Fruit fly (Drosophila melanogaster) whole organism, embryonic: ENCODE measurements around the gene CG33784.
A peak's percentile ranks its signal among the peaks of the same experiment; 100 is the strongest.

Experiments
- Ada2b ChIP-seq: fragments of 200-800 bp; sonication (Bioruptor generic); IDR thresholded peaks from 2 replicates; pipeline ENCODE4 v1.3.6; 2022; ENCODE audit warnings: missing biosample characterization, missing genetic modification characterization
- CG10959 ChIP-seq: fragments of 200-800 bp; sonication (Bioruptor generic); IDR thresholded peaks from 2 replicates; pipeline ENCODE4 v1.3.6; 2022; ENCODE audit warnings: missing biosample characterization, missing genetic modification characterization
- CG11093 ChIP-seq: fragments of 200-800 bp; sonication (Bioruptor generic); IDR thresholded peaks from 3 replicates; pipeline ENCODE4 v1.3.6; 2022; ENCODE audit warnings: missing biosample characterization, missing genetic modification characterization
- CG14050 ChIP-seq: fragments of 200-800 bp; sonication (Bioruptor generic); IDR thresholded peaks from 3 replicates; pipeline ENCODE4 v1.3.6; 2022; ENCODE audit warnings: missing biosample characterization, missing genetic modification characterization
- CG1529 ChIP-seq: fragments of 200-800 bp; sonication (Bioruptor generic); optimal IDR thresholded peaks from 3 replicates; lab custom pipeline; 2018; ENCODE audit warnings: missing biosample characterization, missing genetic modification characterization
- CG17328 ChIP-seq: fragments of 200-800 bp; sonication (Bioruptor generic); IDR thresholded peaks from 2 replicates; pipeline ENCODE4 v1.3.6; 2022; ENCODE audit warnings: missing biosample characterization, missing genetic modification characterization
- CG18262 ChIP-seq: fragments of 200-800 bp; optimal IDR thresholded peaks from 3 replicates; lab custom pipeline; 2019; ENCODE audit warnings: missing biosample characterization, mild to moderate bottlenecking, missing genetic modification characterization, moderate library complexity
- CG18619 ChIP-seq: fragments of 200-800 bp; sonication (Bioruptor generic); optimal IDR thresholded peaks from 3 replicates; lab custom pipeline; 2017; ENCODE audit warnings: missing biosample characterization, mild to moderate bottlenecking, missing genetic modification characterization
- CG2712 ChIP-seq: fragments of 200-800 bp; optimal IDR thresholded peaks from 3 replicates; lab custom pipeline; 2019; ENCODE audit warnings: missing biosample characterization, mild to moderate bottlenecking, missing genetic modification characterization, moderate library complexity
- CG2889 ChIP-seq: fragments of 200-800 bp; sonication (Bioruptor generic); IDR thresholded peaks from 3 replicates; pipeline ENCODE4 v1.3.6; 2022; ENCODE audit warnings: missing biosample characterization, missing genetic modification characterization
- CG30431 ChIP-seq: fragments of 200-800 bp; sonication (Bioruptor generic); optimal IDR thresholded peaks from 2 replicates; lab custom pipeline; 2017; ENCODE audit warnings: missing biosample characterization, missing genetic modification characterization
- CG32767 ChIP-seq: fragments of 200-800 bp; sonication (Bioruptor generic); IDR thresholded peaks from 2 replicates; pipeline ENCODE4 v1.3.6; 2022; ENCODE audit warnings: missing biosample characterization, missing genetic modification characterization
- CG32772 ChIP-seq: fragments of 200-800 bp; sonication (Bioruptor generic); IDR thresholded peaks from 2 replicates; pipeline ENCODE4 v1.3.6; 2022; ENCODE audit warnings: missing biosample characterization, missing genetic modification characterization
- CG33213 ChIP-seq: fragments of 200-800 bp; sonication (Bioruptor generic); optimal IDR thresholded peaks from 3 replicates; lab custom pipeline; 2016; ENCODE audit warnings: missing biosample characterization, missing genetic modification characterization
- CG6689 ChIP-seq: fragments of 200-800 bp; sonication (Bioruptor generic); IDR thresholded peaks from 2 replicates; pipeline ENCODE4 v1.3.6; 2022; ENCODE audit warnings: missing biosample characterization, missing genetic modification characterization
- CG6765 ChIP-seq: fragments of 200-800 bp; sonication (Bioruptor generic); optimal IDR thresholded peaks from 3 replicates; lab custom pipeline; 2017; ENCODE audit warnings: missing biosample characterization, mild to moderate bottlenecking, missing genetic modification characterization
- CG6813 ChIP-seq: fragments of 200-800 bp; sonication (Bioruptor generic); optimal IDR thresholded peaks from 2 replicates; lab custom pipeline; 2017; ENCODE audit warnings: missing biosample characterization, missing genetic modification characterization, mild to moderate bottlenecking, moderate library complexity, missing genetic modification reagents
- CG8281 ChIP-seq: fragments of 200-800 bp; sonication (Bioruptor generic); optimal IDR thresholded peaks from 2 replicates; lab custom pipeline; 2018; ENCODE audit warnings: missing biosample characterization, mild to moderate bottlenecking, missing genetic modification characterization, moderate library complexity
- CG8478 ChIP-seq: fragments of >200 bp; optimal IDR thresholded peaks from 2 replicates; lab custom pipeline; 2018
- Ets97D ChIP-seq: fragments of 200-800 bp; sonication (Bioruptor generic); optimal IDR thresholded peaks from 3 replicates; lab custom pipeline; 2016; ENCODE audit warnings: missing biosample characterization, missing genetic modification characterization
- H2.0 ChIP-seq: fragments of 200-800 bp; sonication (Bioruptor generic); IDR thresholded peaks from 2 replicates; pipeline ENCODE4 v1.3.6; 2022; ENCODE audit warnings: missing biosample characterization, missing genetic modification characterization
- HHEX ChIP-seq: fragments of 200-800 bp; sonication (Bioruptor generic); optimal IDR thresholded peaks from 3 replicates; lab custom pipeline; 2017; ENCODE audit warnings: missing biosample characterization, mild to moderate bottlenecking, missing genetic modification characterization, missing genetic modification reagents
- NC2α ChIP-seq: fragments of 200-800 bp; sonication (Bioruptor generic); optimal IDR thresholded peaks from 2 replicates; lab custom pipeline; 2016; ENCODE audit warnings: missing biosample characterization, missing genetic modification characterization
- Nf-YA ChIP-seq: fragments of 200-800 bp; sonication (Bioruptor generic); IDR thresholded peaks from 2 replicates; pipeline ENCODE4 v1.3.6; 2022; ENCODE audit warnings: missing biosample characterization, missing genetic modification characterization
- Nf-YB ChIP-seq: fragments of 200-800 bp; sonication (Bioruptor generic); optimal IDR thresholded peaks from 3 replicates; lab custom pipeline; 2019; ENCODE audit warnings: missing biosample characterization, mild to moderate bottlenecking, missing genetic modification characterization, moderate library complexity
- Nf-YC ChIP-seq: fragments of 200-800 bp; optimal IDR thresholded peaks from 3 replicates; lab custom pipeline; 2019; ENCODE audit warnings: missing biosample characterization, mild to moderate bottlenecking, missing genetic modification characterization, moderate library complexity
- Oaz ChIP-seq: fragments of 200-800 bp; sonication (Bioruptor generic); IDR thresholded peaks from 2 replicates; pipeline ENCODE4 v1.3.6; 2022; ENCODE audit warnings: missing biosample characterization, missing genetic modification characterization
- Optix ChIP-seq: fragments of 200-800 bp; sonication (Bioruptor generic); IDR thresholded peaks from 3 replicates; pipeline ENCODE4 v1.3.6; 2022; ENCODE audit warnings: missing biosample characterization, missing genetic modification characterization
- Ravus ChIP-seq: fragments of 200-800 bp; sonication (Bioruptor generic); IDR thresholded peaks from 2 replicates; pipeline ENCODE4 v1.3.6; 2022; ENCODE audit warnings: missing biosample characterization, missing genetic modification characterization
- Sry-β ChIP-seq: fragments of 200-800 bp; sonication (Bioruptor generic); optimal IDR thresholded peaks from 2 replicates; lab custom pipeline; 2018; ENCODE audit warnings: missing biosample characterization, mild to moderate bottlenecking, missing genetic modification characterization, moderate library complexity
- Usf ChIP-seq: fragments of 200-800 bp; sonication (Bioruptor generic); optimal IDR thresholded peaks from 2 replicates; lab custom pipeline; 2017; ENCODE audit warnings: missing genotype, missing biosample characterization, missing genetic modification characterization
- abd-A ChIP-seq: fragments of 200-800 bp; sonication (Bioruptor generic); optimal IDR thresholded peaks from 3 replicates; lab custom pipeline; 2019; ENCODE audit warnings: missing biosample characterization, mild to moderate bottlenecking, missing genetic modification characterization, moderate library complexity
- az2 ChIP-seq: fragments of 200-800 bp; sonication (Bioruptor generic); optimal IDR thresholded peaks from 3 replicates; lab custom pipeline; 2016; ENCODE audit warnings: missing biosample characterization, missing genetic modification characterization
- chif ChIP-seq, 2 experiments: fragments of 200-800 bp; sonication (Bioruptor generic); optimal IDR thresholded peaks; 3 replicates each; lab custom pipeline; 2016; ENCODE audit warnings: missing biosample characterization in 2 of 2, missing genetic modification characterization in 2 of 2
- ci ChIP-seq: fragments of 200-800 bp; sonication (Bioruptor generic); IDR thresholded peaks from 3 replicates; pipeline ENCODE4 v1.3.6; 2022; ENCODE audit warnings: missing biosample characterization, missing genetic modification characterization
- cwo ChIP-seq: fragments of 200-800 bp; sonication (Bioruptor generic); optimal IDR thresholded peaks from 3 replicates; lab custom pipeline; 2017; ENCODE audit warnings: missing biosample characterization, missing genetic modification characterization, mild to moderate bottlenecking, moderate library complexity, missing genetic modification reagents
- en ChIP-seq: fragments of 200-800 bp; sonication (Bioruptor generic); optimal IDR thresholded peaks from 2 replicates; lab custom pipeline; 2016; ENCODE audit warnings: missing biosample characterization, missing genetic modification characterization
- eve ChIP-seq, 2 experiments: fragments of >200 bp; optimal IDR thresholded peaks; 2 replicates each; lab custom pipeline; 2017; ENCODE audit warnings: missing biosample characterization in 2 of 2, missing genetic modification characterization in 2 of 2
- ewg ChIP-seq: fragments of 200-800 bp; sonication (Bioruptor generic); optimal IDR thresholded peaks from 3 replicates; lab custom pipeline; 2017; ENCODE audit warnings: mild to moderate bottlenecking, missing biosample characterization, missing genetic modification reagents, missing genetic modification characterization
- fu2 ChIP-seq: fragments of 200-800 bp; sonication (Bioruptor generic); optimal IDR thresholded peaks from 2 replicates; lab custom pipeline; 2016; ENCODE audit warnings: missing biosample characterization, missing genetic modification characterization
- gfzf ChIP-seq: fragments of 200-800 bp; sonication (Bioruptor generic); optimal IDR thresholded peaks from 2 replicates; lab custom pipeline; 2016; ENCODE audit warnings: missing biosample characterization, mild to moderate bottlenecking, missing genetic modification characterization, moderate library complexity
- hkb ChIP-seq, 2 experiments: fragments of 200-800 bp in 1 of 2; fragments of >200 bp in 1 of 2; sonication (Bioruptor generic) in 1 of 2; IDR thresholded peaks in 1 of 2; optimal IDR thresholded peaks in 1 of 2; 2 replicates each; pipeline versions ENCODE4 v1.3.6 to Lab custom; 2017 to 2022; ENCODE audit warnings: missing biosample characterization in 1 of 2, missing genetic modification characterization in 1 of 2
- mirr ChIP-seq: fragments of 200-800 bp; sonication (Bioruptor generic); optimal IDR thresholded peaks from 3 replicates; lab custom pipeline; 2018; ENCODE audit warnings: missing biosample characterization, mild to moderate bottlenecking, missing genetic modification characterization
- nmo ChIP-seq: fragments of 200-800 bp; sonication (Bioruptor generic); optimal IDR thresholded peaks from 2 replicates; lab custom pipeline; 2018; ENCODE audit warnings: missing biosample characterization, mild to moderate bottlenecking, missing genetic modification characterization, moderate library complexity
- phol ChIP-seq: fragments of 200-800 bp; sonication (Bioruptor generic); optimal IDR thresholded peaks from 3 replicates; lab custom pipeline; 2018; ENCODE audit warnings: missing biosample characterization, mild to moderate bottlenecking, missing genetic modification characterization, moderate library complexity
- pzg ChIP-seq: fragments of 200-800 bp; sonication (Bioruptor generic); optimal IDR thresholded peaks from 3 replicates; lab custom pipeline; 2018; ENCODE audit warnings: missing biosample characterization, mild to moderate bottlenecking, missing genetic modification characterization, moderate library complexity
- ro ChIP-seq: fragments of 200-800 bp; sonication (Bioruptor generic); IDR thresholded peaks from 2 replicates; pipeline ENCODE4 v1.3.6; 2022; ENCODE audit warnings: missing biosample characterization, missing genetic modification characterization
- slou ChIP-seq: fragments of 200-800 bp; sonication (Bioruptor generic); optimal IDR thresholded peaks from 3 replicates; lab custom pipeline; 2016; ENCODE audit warnings: missing biosample characterization, missing genetic modification characterization
- sqz ChIP-seq: fragments of 200-800 bp; sonication (Bioruptor generic); optimal IDR thresholded peaks from 3 replicates; lab custom pipeline; 2018; ENCODE audit warnings: missing biosample characterization, mild to moderate bottlenecking, missing genetic modification characterization
- sug ChIP-seq: fragments of 200-800 bp; optimal IDR thresholded peaks from 2 replicates; lab custom pipeline; 2019; ENCODE audit warnings: missing biosample characterization, mild to moderate bottlenecking, missing genetic modification characterization, moderate library complexity
- vvl ChIP-seq: fragments of 200-800 bp; sonication (Bioruptor generic); IDR thresholded peaks from 2 replicates; pipeline ENCODE4 v1.3.6; 2022; ENCODE audit warnings: missing biosample characterization, missing genetic modification characterization
- zfh1 ChIP-seq: fragments of 200-800 bp; sonication (Bioruptor generic); IDR thresholded peaks from 3 replicates; pipeline ENCODE4 v1.3.6; 2022; ENCODE audit warnings: missing biosample characterization, missing genetic modification characterization

Gene CG33784

DNA sequence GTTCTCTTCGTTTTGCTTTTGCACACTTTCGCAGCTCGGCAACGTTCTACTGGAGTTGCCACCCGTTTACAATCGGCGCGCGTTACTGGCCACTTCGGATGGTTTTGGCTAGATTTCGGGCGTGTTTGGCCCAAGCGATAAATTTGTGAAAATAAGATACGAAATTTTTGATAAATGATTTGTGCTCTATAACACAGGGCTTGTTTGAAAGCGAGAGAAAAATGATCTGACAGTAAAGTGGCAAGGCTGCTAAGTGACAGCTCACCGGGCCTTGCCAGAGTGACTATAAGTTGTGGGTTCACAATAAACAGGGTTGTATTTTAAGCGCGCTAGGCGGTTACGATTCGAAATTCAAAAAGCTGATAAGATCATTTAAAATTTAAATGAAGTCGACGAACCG, 42.2 kb downstream of the CG33784 start, which contains the start of gene Fmr1 (continued):
- TF ChIP-seq Sry-β (GFP tag; lab: Kevin White, UChicago): peak; percentile 23
- no peak for TF ChIP-seq abd-A
- peak; percentile 39 for TF ChIP-seq NC2α (GFP tag; lab: Kevin White, UChicago)
- TF ChIP-seq zfh1 (GFP tag; lab: Robert Waterston, UW): peak; percentile 31; the same call in 1 of the 3 replicates
- TF ChIP-seq CG10959: no peak
- TF ChIP-seq az2 (GFP tag; lab: Kevin White, UChicago): peak; percentile 26
- TF ChIP-seq phol (tag; lab: Kevin White, UChicago): peak; percentile 74
- no peak for TF ChIP-seq CG8478 (lab: Kevin White, UChicago)
- TF ChIP-seq Oaz (GFP tag; lab: Robert Waterston, UW): no peak
- TF ChIP-seq ro: no peak
- peak; percentile 96 for TF ChIP-seq Ets97D (GFP tag; lab: Kevin White, UChicago)
- TF ChIP-seq Optix (GFP tag; lab: Robert Waterston, UW): peak; percentile 41; the same call in 1 of the 3 replicates
- TF ChIP-seq CG14050 (GFP tag; lab: Robert Waterston, UW): no peak; the same call in 2 of the 3 replicates
- peak; percentile 92 for TF ChIP-seq pzg
- TF ChIP-seq Usf (GFP tag; lab: Kevin White, UChicago): no peak
- TF ChIP-seq CG1529 (GFP tag; lab: Kevin White, UChicago): no peak
- no peak for TF ChIP-seq Ravus (GFP tag; lab: Robert Waterston, UW)
- no peak for TF ChIP-seq CG2889
- peak; percentile 46 for TF ChIP-seq fu2 (GFP tag; lab: Kevin White, UChicago)
- no peak for TF ChIP-seq CG32767 (GFP tag; lab: Robert Waterston, UW)
- TF ChIP-seq HHEX (GFP tag; lab: Kevin White, UChicago): no peak
- TF ChIP-seq CG6689: peak; percentile 50; the same call in 1 of the 2 replicates
- no peak for TF ChIP-seq CG32772
- TF ChIP-seq mirr (GFP tag; lab: Kevin White, UChicago): peak; percentile 46
- TF ChIP-seq hkb (optimal IDR thresholded peaks at IDR 0.05; lab: Kevin White, UChicago): peak; percentile 90
- TF ChIP-seq hkb (GFP tag; IDR thresholded peaks at IDR 0.05; lab: Robert Waterston, UW): peak; percentile 26; the same call in 1 of the 2 replicates
- TF ChIP-seq chif (GFP tag; optimal IDR thresholded peaks at IDR 0.05; lab: Kevin White, UChicago): peak in 1 of 2 experiments; percentile 64
- no peak for TF ChIP-seq CG8281
- TF ChIP-seq CG33213 (GFP tag; lab: Kevin White, UChicago): peak; percentile 67
- TF ChIP-seq Nf-YB (GFP tag; lab: Kevin White, UChicago): no peak
- peak; percentile 31 for TF ChIP-seq CG18619 (GFP tag; lab: Kevin White, UChicago)
- TF ChIP-seq CG30431 (GFP tag; lab: Kevin White, UChicago): no peak
- peak; percentile 66 for TF ChIP-seq sug (tag; lab: Kevin White, UChicago)
- peak; percentile 26; the same call in 1 of the 2 replicates for TF ChIP-seq CG17328 (GFP tag; lab: Robert Waterston, UW)
- no peak for TF ChIP-seq CG6813 (GFP tag; lab: Kevin White, UChicago)
- peak; percentile 77 for TF ChIP-seq nmo (GFP tag; lab: Kevin White, UChicago)
- no peak for TF ChIP-seq CG6765 (GFP tag; lab: Kevin White, UChicago)
- no peak for TF ChIP-seq cwo (GFP tag; lab: Kevin White, UChicago)
- no peak for TF ChIP-seq eve (GFP tag; optimal IDR thresholded peaks at IDR 0.05; lab: Kevin White, UChicago)
- TF ChIP-seq slou: no peak
- peak; percentile 40 for TF ChIP-seq gfzf (GFP tag; lab: Kevin White, UChicago)
- TF ChIP-seq CG2712 (tag; lab: Kevin White, UChicago): peak; percentile 97
- peak; percentile 24 for TF ChIP-seq Nf-YC (tag; lab: Kevin White, UChicago)
- TF ChIP-seq CG18262: peak; percentile 17
- TF ChIP-seq Ada2b (GFP tag; lab: Robert Waterston, UW): no peak; the same call in 1 of the 2 replicates
- TF ChIP-seq CG11093 (GFP tag; lab: Robert Waterston, UW): no peak
- TF ChIP-seq Nf-YA: no peak
- TF ChIP-seq vvl (GFP tag; lab: Robert Waterston, UW): no peak
- TF ChIP-seq ci (GFP tag; lab: Robert Waterston, UW): no peak
- TF ChIP-seq ewg (GFP tag; lab: Kevin White, UChicago): peak; percentile 53
- TF ChIP-seq sqz (GFP tag; lab: Kevin White, UChicago): no peak
- no peak for TF ChIP-seq en (GFP tag; lab: Kevin White, UChicago)
- TF ChIP-seq H2.0: no peak
